Fruit fly (Drosophila melanogaster): ENCODE results near the gene Tbc1d15-17.

Gene Tbc1d15-17

dm6 chr2L:207129-207813, at the start of gene Tbc1d15-17, which contains the start of gene CG11617:
Gene Tbc1d15-17, plus strand, starts transcription at chr2L:207179.
Gene CG11617, minus strand, starts transcription at chr2L:207297.
- peak; percentile 39 for TF ChIP-seq Hr83 (GFP tag; optimal IDR thresholded peaks at IDR 0.05; ENCODE audit: poor library complexity, severe bottlenecking)
- no peak for TF ChIP-seq br (GFP tag; optimal IDR thresholded peaks at IDR 0.05)
- peak; percentile 89 for TF ChIP-seq Vsx2 (GFP tag; optimal IDR thresholded peaks at IDR 0.05; ENCODE audit: partially characterized antibody)
- no peak for TF ChIP-seq pan (optimal IDR thresholded peaks at IDR 0.05)

DNA sequence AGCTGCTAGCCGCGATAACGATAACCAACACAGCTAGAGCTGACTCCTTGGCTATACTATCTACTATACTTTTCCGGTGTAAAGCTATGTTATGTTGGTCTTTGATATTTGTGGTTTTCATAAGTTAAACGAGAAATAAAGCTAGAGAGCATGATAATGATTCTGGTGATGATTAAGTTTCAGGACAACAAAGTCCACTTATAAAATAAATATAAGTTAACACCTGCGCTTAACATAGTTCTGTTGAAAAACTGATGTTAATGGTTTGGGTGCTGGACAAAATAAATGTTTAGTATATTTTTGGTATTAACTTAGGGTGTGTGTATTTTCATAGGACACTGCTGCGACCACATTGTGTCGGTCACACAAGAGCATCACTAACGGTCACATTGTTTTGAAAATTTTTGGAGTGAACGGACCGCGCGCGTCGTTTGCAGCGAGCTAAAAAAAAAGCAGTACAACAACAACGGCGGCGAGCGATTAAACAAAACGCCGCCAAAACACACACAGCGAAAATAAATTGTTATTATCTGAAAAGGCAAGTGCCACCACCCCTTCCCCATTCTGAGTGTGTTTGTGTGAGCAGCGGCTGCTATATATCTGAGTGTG, 48.2 kb upstream of the Tbc1d15-17 start, which contains the start of the genes CG33635 and spen:
TSS of gene CG33635 (minus strand) at position 16 of the 609 bp plus-strand sequence.
TSS of gene spen (plus strand) at position 384 of the 609 bp plus-strand sequence.
- no peak for TF ChIP-seq tai (GFP tag; optimal IDR thresholded peaks at IDR 0.05)
- no peak for TF ChIP-seq pan (optimal IDR thresholded peaks at IDR 0.05)
- TF ChIP-seq Hr83 (GFP tag; optimal IDR thresholded peaks at IDR 0.05; ENCODE audit: poor library complexity, severe bottlenecking): peak; percentile 70
- no peak for TF ChIP-seq CG9705 (GFP tag; optimal IDR thresholded peaks at IDR 0.05)
- TF ChIP-seq dl (GFP tag; optimal IDR thresholded peaks at IDR 0.05; ENCODE audit: insufficient read depth in 1 of 2, partially characterized antibody in 2 of 2): peak in 1 of 2 experiments; percentile 49
- peak; percentile 7 for TF ChIP-seq Vsx2 (GFP tag; optimal IDR thresholded peaks at IDR 0.05; ENCODE audit: partially characterized antibody)
- peak; percentile 22 for TF ChIP-seq Dif (GFP tag; optimal IDR thresholded peaks at IDR 0.05; ENCODE audit: partially characterized antibody)
- no peak for TF ChIP-seq dsf (GFP tag; optimal IDR thresholded peaks at IDR 0.05; ENCODE audit: borderline replicate concordance)
- TF ChIP-seq HLH106 (tag; optimal IDR thresholded peaks at IDR 0.05): peak; percentile 39
- no peak for TF ChIP-seq CrebA (GFP tag; optimal IDR thresholded peaks at IDR 0.05; ENCODE audit: borderline replicate concordance)
- TF ChIP-seq GATAd (GFP tag; optimal IDR thresholded peaks at IDR 0.05): no peak
- TF ChIP-seq lola (GFP tag; optimal IDR thresholded peaks at IDR 0.05): no peak
- TF ChIP-seq Rel (GFP tag; optimal IDR thresholded peaks at IDR 0.05): no peak
- TF ChIP-seq Rel (tag; optimal IDR thresholded peaks at IDR 0.05): peak; percentile 63
- TF ChIP-seq dmrt93B (GFP tag; optimal IDR thresholded peaks at IDR 0.05): no peak
- peak; percentile 94 for TF ChIP-seq jim (GFP tag; optimal IDR thresholded peaks at IDR 0.05)
- peak; percentile 22 for TF ChIP-seq fru (GFP tag; optimal IDR thresholded peaks at IDR 0.05)
- TF ChIP-seq Mio (GFP tag; optimal IDR thresholded peaks at IDR 0.05): no peak
- TF ChIP-seq ey (GFP tag; optimal IDR thresholded peaks at IDR 0.05): no peak
- no peak for TF ChIP-seq Dfd (GFP tag; optimal IDR thresholded peaks at IDR 0.05)
- TF ChIP-seq foxo (GFP tag; optimal IDR thresholded peaks at IDR 0.05): peak in 1 of 2 experiments; percentile 57
- peak; percentile 83 for TF ChIP-seq woc (GFP tag; optimal IDR thresholded peaks at IDR 0.05)
- TF ChIP-seq Hr78 (GFP tag; optimal IDR thresholded peaks at IDR 0.05): no peak
- peak; percentile 69 for TF ChIP-seq sage (GFP tag; optimal IDR thresholded peaks at IDR 0.05)
- no peak for TF ChIP-seq Jra (GFP tag; optimal IDR thresholded peaks at IDR 0.05)
- TF ChIP-seq Myc (optimal IDR thresholded peaks at IDR 0.05): peak; percentile 88
- no peak for TF ChIP-seq sv (GFP tag; optimal IDR thresholded peaks at IDR 0.05)
- peak; percentile 72 for TF ChIP-seq h (GFP tag; optimal IDR thresholded peaks at IDR 0.05)
- peak; percentile 53 for TF ChIP-seq Hnf4 (GFP tag; optimal IDR thresholded peaks at IDR 0.05)
- peak; percentile 50 for TF ChIP-seq OdsH (GFP tag; optimal IDR thresholded peaks at IDR 0.05)
- peak; percentile 49 for TF ChIP-seq brk (GFP tag; optimal IDR thresholded peaks at IDR 0.05)
- peak; percentile 71 for TF ChIP-seq rgr (GFP tag; optimal IDR thresholded peaks at IDR 0.05)
- no peak for TF ChIP-seq Abd-B (GFP tag; optimal IDR thresholded peaks at IDR 0.05)
- TF ChIP-seq CG32264 (GFP tag; optimal IDR thresholded peaks at IDR 0.05): no peak
- peak; percentile 34 for TF ChIP-seq br (GFP tag; optimal IDR thresholded peaks at IDR 0.05)
- TF ChIP-seq N (GFP tag; optimal IDR thresholded peaks at IDR 0.05): no peak
- no peak for TF ChIP-seq usp (GFP tag; optimal IDR thresholded peaks at IDR 0.05)
- TF ChIP-seq psq (GFP tag; optimal IDR thresholded peaks at IDR 0.05): peak; percentile 55
- TF ChIP-seq Sp1 (GFP tag; optimal IDR thresholded peaks at IDR 0.05): peak; percentile 72
